Worm (Caenorhabditis elegans): ENCODE measurements around the gene col-114.

Gene col-114

ce11 chrIV:7285839-7286238, 39.4 kb upstream of the col-114 start, which contains the start of gene C06E4.8:
C06E4.8 (minus strand) TSS chrIV:7285875.
- TF ChIP-seq F52B5.7 (tag; optimal IDR thresholded peaks at IDR 0.05) (no peak), bed-2 (GFP tag; IDR thresholded peaks at IDR 0.05) (no peak), rpc-1 (optimal IDR thresholded peaks at IDR 0.05) (no peak), rpc-1 (tag; optimal IDR thresholded peaks at IDR 0.05) (no peak), fkh-3 (tag; optimal IDR thresholded peaks at IDR 0.05) (no peak)

- TF ChIP-seq unc-62 (GFP tag; optimal IDR thresholded peaks at IDR 0.05) (no peak), rpc-1 (optimal IDR thresholded peaks at IDR 0.05) (no peak), rpc-1 (tag; optimal IDR thresholded peaks at IDR 0.05) (no peak), zfh-2 (GFP tag; conservative IDR thresholded peaks at IDR 0.05) (no peak), madf-6 (GFP tag; IDR thresholded peaks at IDR 0.05) (no peak), lin-54 (GFP tag; optimal IDR thresholded peaks at IDR 0.05) (no peak)
These were observed 36.5 kb upstream of the col-114 start, which contains the start of gene C06E4.1 for ce11 chrIV:7282957-7283356. C06E4.1 (plus strand) TSS chrIV:7283257.

ce11 chrIV:7276661-7277060, 30.2 kb upstream of the col-114 start, which contains the start of gene C06E4.2:
C06E4.2 (plus strand) TSS chrIV:7276961.
- TF ChIP-seq cebp-2 (GFP tag; IDR thresholded peaks at IDR 0.05) (no peak), die-1 (tag; optimal IDR thresholded peaks at IDR 0.05) (no peak), tbp1 (GFP tag; optimal IDR thresholded peaks at IDR 0.05) (no peak), B0035.1 (tag; optimal IDR thresholded peaks at IDR 0.05) (no peak), madf-6 (GFP tag; IDR thresholded peaks at IDR 0.05) (no peak), dox-1 (GFP tag; IDR thresholded peaks at IDR 0.05) (no peak), ets-4 (GFP tag; optimal IDR thresholded peaks at IDR 0.05) (no peak)

- TF ChIP-seq lsy-27 (tag; optimal IDR thresholded peaks at IDR 0.05; ENCODE audit: borderline replicate concordance, insufficient read depth) (peak; percentile 8), snpc-4 (GFP tag; optimal IDR thresholded peaks at IDR 0.05) (peak; percentile 54), snpc-4 (tag; optimal IDR thresholded peaks at IDR 0.05) (peak in 2 of 4 experiments; percentile 57 to 74), die-1 (tag; optimal IDR thresholded peaks at IDR 0.05) (peak; percentile 37), C06A6.2 (GFP tag; conservative IDR thresholded peaks at IDR 0.05) (no peak), snpc-1.1 (tag; optimal IDR thresholded peaks at IDR 0.05; ENCODE audit: insufficient read depth) (no peak), ets-4 (GFP tag; optimal IDR thresholded peaks at IDR 0.05) (no peak), snpc-1.3 (tag; optimal IDR thresholded peaks at IDR 0.05; ENCODE audit: insufficient read depth) (peak; percentile 29), him-1 (tag; optimal IDR thresholded peaks at IDR 0.05) (peak; percentile 54), rpc-1 (optimal IDR thresholded peaks at IDR 0.05) (peak; percentile 67), rpc-1 (tag; optimal IDR thresholded peaks at IDR 0.05) (peak; percentile 84), D2030.7 (GFP tag; IDR thresholded peaks at IDR 0.05) (0 out of 2 replicates have a peak, but pooled peaks have one; percentile 32), xnd-1 (tag; optimal IDR thresholded peaks at IDR 0.05) (no peak), sdz-38 (tag; optimal IDR thresholded peaks at IDR 0.05) (no peak), B0261.1 (tag; optimal IDR thresholded peaks at IDR 0.05) (peak; percentile 63), F10E7.11 (tag; optimal IDR thresholded peaks at IDR 0.05) (no peak), F23B12.7 (tag; optimal IDR thresholded peaks at IDR 0.05; ENCODE audit: insufficient read depth) (peak; percentile 39), tbp1 (GFP tag; optimal IDR thresholded peaks at IDR 0.05) (peak; percentile 91), B0336.3 (GFP tag; IDR thresholded peaks at IDR 0.05) (no peak), aptf-2 (GFP tag; conservative IDR thresholded peaks at IDR 0.05) (no peak), madf-10 (tag; optimal IDR thresholded peaks at IDR 0.05) (no peak), lin-26 (GFP tag; IDR thresholded peaks at IDR 0.05) (peak; percentile 79; the same call in 1 of the 2 replicates), ztf-25 (GFP tag; IDR thresholded peaks at IDR 0.05) (0 out of 2 replicates have a peak, but pooled peaks have one; percentile 9)
These were observed 28.6 kb upstream of the col-114 start for ce11 chrIV:7274969-7275548.

All from whole organism, young adult.